Worm (Caenorhabditis elegans): ENCODE data around the gene srh-146.

- TF ChIP-seq W03F9.2 (tag; optimal IDR thresholded peaks at IDR 0.05) = no peak
- no peak for TF ChIP-seq him-1 (tag; optimal IDR thresholded peaks at IDR 0.05)
- TF ChIP-seq dao-5 (tag; optimal IDR thresholded peaks at IDR 0.05) = no peak
Measured at ce11 chrV:2920125-2920524, 6.1 kb downstream of the srh-146 start.

Data from whole organism, L4/young adult.